Fruit fly (Drosophila melanogaster): Measurements from ENCODE around the gene chas.

Gene chas

dm6 chrX:17627090-17627992 lies 71.2 kb downstream of the chas start, which contains the start of gene stas (continued):
- TF ChIP-seq lab (GFP tag; optimal IDR thresholded peaks at IDR 0.05) (peak; percentile 7), Elba2 (GFP tag; optimal IDR thresholded peaks at IDR 0.05) (no peak), Oaz (GFP tag; IDR thresholded peaks at IDR 0.05) (no peak), NfI (GFP tag; optimal IDR thresholded peaks at IDR 0.05) (no peak), Chrac-16 (GFP tag; optimal IDR thresholded peaks at IDR 0.05) (no peak), Hsf (GFP tag; optimal IDR thresholded peaks at IDR 0.05) (no peak), CG42726 (GFP tag; IDR thresholded peaks at IDR 0.05; ENCODE audit: partially characterized antibody) (0 out of 2 replicates have a peak, but pooled peaks have one; percentile 12), kay (GFP tag; optimal IDR thresholded peaks at IDR 0.05) (no peak), ci (GFP tag; IDR thresholded peaks at IDR 0.05) (no peak), row (GFP tag; IDR thresholded peaks at IDR 0.05) (peak; percentile 40; the same call in 2 of the 3 replicates), scrt (GFP tag; optimal IDR thresholded peaks at IDR 0.05) (peak; percentile 31), CG14965 (GFP tag; optimal IDR thresholded peaks at IDR 0.05; ENCODE audit: borderline replicate concordance) (no peak), Lhr (GFP tag; optimal IDR thresholded peaks at IDR 0.05) (peak; percentile 20), CG15073 (GFP tag; optimal IDR thresholded peaks at IDR 0.05) (no peak), CG2202 (tag; optimal IDR thresholded peaks at IDR 0.05) (no peak), peb (GFP tag; IDR thresholded peaks at IDR 0.05) (no peak), phol (tag; optimal IDR thresholded peaks at IDR 0.05) (peak; percentile 14), CG3847 (GFP tag; IDR thresholded peaks at IDR 0.05) (no peak), sd (tag; optimal IDR thresholded peaks at IDR 0.05) (peak; percentile 25), CG8290 (GFP tag; optimal IDR thresholded peaks at IDR 0.05) (no peak), CG8290 (tag; optimal IDR thresholded peaks at IDR 0.05) (no peak), ham (GFP tag; IDR thresholded peaks at IDR 0.05) (no peak), exex (tag; optimal IDR thresholded peaks at IDR 0.05) (peak; percentile 40), D19A (tag; optimal IDR thresholded peaks at IDR 0.05) (peak; percentile 15), CG9215 (GFP tag; IDR thresholded peaks at IDR 0.05) (no peak), CG9876 (GFP tag; optimal IDR thresholded peaks at IDR 0.05) (no peak), Awh (GFP tag; IDR thresholded peaks at IDR 0.05) (no peak), CG11093 (GFP tag; IDR thresholded peaks at IDR 0.05) (no peak), Bteb2 (GFP tag; optimal IDR thresholded peaks at IDR 0.05) (no peak), CG12104 (GFP tag; optimal IDR thresholded peaks at IDR 0.05) (no peak), E2f1 (GFP tag; IDR thresholded peaks at IDR 0.05) (no peak), CG30431 (GFP tag; optimal IDR thresholded peaks at IDR 0.05) (no peak), CG6854 (GFP tag; optimal IDR thresholded peaks at IDR 0.05) (no peak), Aef1 (GFP tag; IDR thresholded peaks at IDR 0.05) (0 out of 3 replicates have a peak, but pooled peaks have one; percentile 17), az2 (GFP tag; optimal IDR thresholded peaks at IDR 0.05) (no peak), Oli (tag; optimal IDR thresholded peaks at IDR 0.05) (no peak), CG12236 (GFP tag; optimal IDR thresholded peaks at IDR 0.05) (no peak), emc (GFP tag; optimal IDR thresholded peaks at IDR 0.05) (no peak), Opbp (GFP tag; IDR thresholded peaks at IDR 0.05; ENCODE audit: partially characterized antibody) (0 out of 3 replicates have a peak, but pooled peaks have one; percentile 25), CG8478 (optimal IDR thresholded peaks at IDR 0.05) (no peak), CG1647 (GFP tag; optimal IDR thresholded peaks at IDR 0.05) (no peak), CkIIα-i1 (GFP tag; IDR thresholded peaks at IDR 0.05) (no peak), ac (GFP tag; optimal IDR thresholded peaks at IDR 0.05) (no peak), her (GFP tag; optimal IDR thresholded peaks at IDR 0.05) (no peak), Hr51 (GFP tag; optimal IDR thresholded peaks at IDR 0.05) (peak in 1 of 2 experiments; percentile 4), Dip2 (GFP tag; IDR thresholded peaks at IDR 0.05) (no peak), Taf1 (GFP tag; IDR thresholded peaks at IDR 0.05) (no peak), CG2116 (GFP tag; optimal IDR thresholded peaks at IDR 0.05) (peak; percentile 47), CG3163 (GFP tag; optimal IDR thresholded peaks at IDR 0.05) (no peak), C15 (GFP tag; IDR thresholded peaks at IDR 0.05) (no peak)

All from whole organism, embryonic.